Fruit fly (Drosophila melanogaster) whole organism, embryonic: Measurements from ENCODE around the gene SecCl.
A peak's percentile ranks its signal among the peaks of the same experiment; 100 is the strongest.

Experiments
- Atf-2 ChIP-seq: fragments of 200-800 bp; sonication (Bioruptor generic); optimal IDR thresholded peaks from 2 replicates; lab custom pipeline; 2016; ENCODE audit warnings: missing biosample characterization, missing genetic modification characterization
- Bdp1 ChIP-seq: fragments of 200-800 bp; sonication (Bioruptor generic); optimal IDR thresholded peaks from 3 replicates; lab custom pipeline; 2016; ENCODE audit warnings: missing biosample characterization, missing genetic modification characterization
- Bgb ChIP-seq: fragments of 200-800 bp; sonication (Bioruptor generic); IDR thresholded peaks from 2 replicates; pipeline ENCODE4 v1.3.6; 2022; ENCODE audit warnings: missing biosample characterization, missing genetic modification characterization; ENCODE audit not compliant: partially characterized antibody
- BtbVII ChIP-seq: fragments of 200-800 bp; sonication (Bioruptor generic); optimal IDR thresholded peaks from 3 replicates; lab custom pipeline; 2017; ENCODE audit warnings: missing biosample characterization, mild to moderate bottlenecking, missing genetic modification characterization
- CG12104 ChIP-seq: fragments of 200-800 bp; sonication (Bioruptor generic); optimal IDR thresholded peaks from 3 replicates; lab custom pipeline; 2016; ENCODE audit warnings: missing biosample characterization, missing genetic modification characterization
- CG12155 ChIP-seq: fragments of 200-800 bp; sonication (Bioruptor generic); optimal IDR thresholded peaks from 3 replicates; lab custom pipeline; 2016; ENCODE audit warnings: missing biosample characterization, missing genetic modification characterization
- CG13296 ChIP-seq: fragments of 200-800 bp; sonication (Bioruptor generic); optimal IDR thresholded peaks from 3 replicates; lab custom pipeline; 2018; ENCODE audit warnings: missing biosample characterization, mild to moderate bottlenecking, missing genetic modification characterization
- CG15479 ChIP-seq: fragments of 200-800 bp; sonication (Bioruptor generic); optimal IDR thresholded peaks from 3 replicates; lab custom pipeline; 2019; ENCODE audit warnings: missing biosample characterization, mild to moderate bottlenecking, missing genetic modification characterization, moderate library complexity
- CG1602 ChIP-seq: fragments of 200-800 bp; sonication (Bioruptor generic); optimal IDR thresholded peaks from 3 replicates; lab custom pipeline; 2016; ENCODE audit warnings: missing biosample characterization, missing genetic modification characterization
- CG16863 ChIP-seq: fragments of 200-800 bp; sonication (Bioruptor generic); optimal IDR thresholded peaks from 3 replicates; lab custom pipeline; 2016; ENCODE audit warnings: missing biosample characterization, missing genetic modification characterization
- CG17568 ChIP-seq: fragments of 200-800 bp; sonication (Bioruptor generic); optimal IDR thresholded peaks from 2 replicates; lab custom pipeline; 2018; ENCODE audit warnings: missing biosample characterization, mild to moderate bottlenecking, missing genetic modification characterization, moderate library complexity
- CG18476 ChIP-seq: fragments of 200-800 bp; sonication (Bioruptor generic); optimal IDR thresholded peaks from 2 replicates; lab custom pipeline; 2016; ENCODE audit warnings: missing biosample characterization, mild to moderate bottlenecking, missing genetic modification characterization
- CG18619 ChIP-seq: fragments of 200-800 bp; sonication (Bioruptor generic); optimal IDR thresholded peaks from 3 replicates; lab custom pipeline; 2017; ENCODE audit warnings: missing biosample characterization, mild to moderate bottlenecking, missing genetic modification characterization
- CG2129 ChIP-seq: fragments of 200-800 bp; sonication (Bioruptor generic); IDR thresholded peaks from 2 replicates; pipeline ENCODE4 v1.3.6; 2022; ENCODE audit warnings: missing biosample characterization, missing genetic modification characterization; ENCODE audit not compliant: partially characterized antibody
- CG2712 ChIP-seq: fragments of 200-800 bp; optimal IDR thresholded peaks from 3 replicates; lab custom pipeline; 2019; ENCODE audit warnings: missing biosample characterization, mild to moderate bottlenecking, missing genetic modification characterization, moderate library complexity
- CG3163 ChIP-seq: fragments of 200-800 bp; sonication (Bioruptor generic); optimal IDR thresholded peaks from 3 replicates; lab custom pipeline; 2016; ENCODE audit warnings: missing biosample characterization, missing genetic modification characterization
- CG32532 ChIP-seq: fragments of 200-800 bp; sonication (Bioruptor generic); IDR thresholded peaks from 2 replicates; pipeline ENCODE4 v1.3.6; 2022; ENCODE audit warnings: missing biosample characterization, missing genetic modification characterization
- CG43689 ChIP-seq: fragments of 200-800 bp; sonication (Bioruptor generic); IDR thresholded peaks from 2 replicates; pipeline ENCODE4 v1.3.6; 2022; ENCODE audit warnings: missing biosample characterization, missing genetic modification characterization
- CG4820 ChIP-seq: fragments of 200-800 bp; sonication (Bioruptor generic); optimal IDR thresholded peaks from 3 replicates; lab custom pipeline; 2016; ENCODE audit warnings: missing biosample characterization, missing genetic modification characterization
- CG6765 ChIP-seq: fragments of 200-800 bp; sonication (Bioruptor generic); optimal IDR thresholded peaks from 3 replicates; lab custom pipeline; 2017; ENCODE audit warnings: missing biosample characterization, mild to moderate bottlenecking, missing genetic modification characterization
- CG8359 ChIP-seq: fragments of 200-800 bp; sonication (Bioruptor generic); optimal IDR thresholded peaks from 2 replicates; lab custom pipeline; 2017; ENCODE audit warnings: missing biosample characterization, mild to moderate bottlenecking, missing genetic modification characterization, borderline replicate concordance
- Chrac-16 ChIP-seq: fragments of 200-800 bp; sonication (Bioruptor generic); optimal IDR thresholded peaks from 3 replicates; lab custom pipeline; 2016; ENCODE audit warnings: missing biosample characterization, missing genetic modification characterization
- CrebB ChIP-seq: fragments of 200-800 bp; sonication (Bioruptor generic); optimal IDR thresholded peaks from 3 replicates; lab custom pipeline; 2018; ENCODE audit warnings: missing biosample characterization, mild to moderate bottlenecking, missing genetic modification characterization
- Dip2 ChIP-seq: fragments of 200-800 bp; sonication (Bioruptor generic); IDR thresholded peaks from 2 replicates; pipeline ENCODE4 v1.3.6; 2022; ENCODE audit warnings: missing biosample characterization, missing genetic modification characterization
- E2f1 ChIP-seq: fragments of 200-800 bp; sonication (Bioruptor generic); IDR thresholded peaks from 2 replicates; pipeline ENCODE4 v1.3.6; 2022; ENCODE audit warnings: missing biosample characterization, missing genetic modification characterization
- ERR ChIP-seq: fragments of 200-800 bp; sonication (Bioruptor generic); optimal IDR thresholded peaks from 2 replicates; lab custom pipeline; 2016; ENCODE audit warnings: missing biosample characterization, missing genetic modification characterization
- Kr ChIP-seq: fragments of 200-800 bp; sonication (Bioruptor generic); optimal IDR thresholded peaks from 2 replicates; lab custom pipeline; 2017; ENCODE audit warnings: missing biosample characterization, mild to moderate bottlenecking, missing genetic modification characterization
- MTF-1 ChIP-seq: fragments of 200-800 bp; sonication (Bioruptor generic); optimal IDR thresholded peaks from 2 replicates; lab custom pipeline; 2018; ENCODE audit warnings: missing biosample characterization, mild to moderate bottlenecking, missing genetic modification characterization, borderline replicate concordance
- Mrtf ChIP-seq: fragments of 200-800 bp; sonication (Bioruptor generic); IDR thresholded peaks from 3 replicates; pipeline ENCODE4 v1.3.6; 2022; ENCODE audit warnings: missing biosample characterization, missing genetic modification characterization
- Myb ChIP-seq: fragments of 200-800 bp; sonication (Bioruptor generic); optimal IDR thresholded peaks from 2 replicates; lab custom pipeline; 2016; ENCODE audit warnings: missing biosample characterization, missing genetic modification characterization
- Rfx ChIP-seq: fragments of 200-800 bp; sonication (Bioruptor generic); IDR thresholded peaks from 2 replicates; pipeline ENCODE4 v1.3.6; 2022; ENCODE audit warnings: missing biosample characterization, missing genetic modification characterization
- Sox102F ChIP-seq: fragments of 200-800 bp; sonication (Bioruptor generic); optimal IDR thresholded peaks from 2 replicates; lab custom pipeline; 2018; ENCODE audit warnings: missing biosample characterization, mild to moderate bottlenecking, missing genetic modification characterization, moderate library complexity
- abd-A ChIP-seq: fragments of 200-800 bp; sonication (Bioruptor generic); optimal IDR thresholded peaks from 3 replicates; lab custom pipeline; 2019; ENCODE audit warnings: missing biosample characterization, mild to moderate bottlenecking, missing genetic modification characterization, moderate library complexity
- cad ChIP-seq: fragments of >200 bp; optimal IDR thresholded peaks from 2 replicates; lab custom pipeline; 2017; ENCODE audit warnings: missing biosample characterization, missing genetic modification characterization
- ci ChIP-seq: fragments of 200-800 bp; sonication (Bioruptor generic); IDR thresholded peaks from 3 replicates; pipeline ENCODE4 v1.3.6; 2022; ENCODE audit warnings: missing biosample characterization, missing genetic modification characterization
- dimm ChIP-seq: fragments of 200-800 bp; sonication (Bioruptor generic); IDR thresholded peaks from 2 replicates; pipeline ENCODE4 v1.3.6; 2022; ENCODE audit warnings: missing biosample characterization, missing genetic modification characterization
- disco-r ChIP-seq: fragments of 200-800 bp; sonication (Bioruptor generic); optimal IDR thresholded peaks from 2 replicates; lab custom pipeline; 2016; ENCODE audit warnings: missing biosample characterization, missing genetic modification characterization
- fru ChIP-seq: fragments of >200 bp; optimal IDR thresholded peaks from 2 replicates; lab custom pipeline; 2017
- hkb ChIP-seq, 2 experiments: fragments of 200-800 bp in 1 of 2; fragments of >200 bp in 1 of 2; sonication (Bioruptor generic) in 1 of 2; IDR thresholded peaks in 1 of 2; optimal IDR thresholded peaks in 1 of 2; 2 replicates each; pipeline versions ENCODE4 v1.3.6 to Lab custom; 2017 to 2022; ENCODE audit warnings: missing biosample characterization in 1 of 2, missing genetic modification characterization in 1 of 2
- mld ChIP-seq: fragments of 200-800 bp; sonication (Bioruptor generic); IDR thresholded peaks from 3 replicates; pipeline ENCODE4 v1.3.6; 2022; ENCODE audit warnings: missing biosample characterization, missing genetic modification characterization; ENCODE audit not compliant: partially characterized antibody
- pan ChIP-seq, 4 experiments: fragments of >200 bp in 3 of 4; fragments of 200-800 bp in 1 of 4; sonication (Bioruptor generic) in 1 of 4; optimal IDR thresholded peaks in 3 of 4; IDR thresholded peaks in 1 of 4; 2 replicates each; pipeline versions ENCODE4 v1.3.6 to Lab custom; 2017 to 2022; ENCODE audit warnings: missing biosample characterization in 2 of 4, missing genetic modification characterization in 2 of 4, mixed read lengths in 1 of 4
- pfk ChIP-seq: fragments of 200-800 bp; sonication (Bioruptor generic); optimal IDR thresholded peaks from 2 replicates; lab custom pipeline; 2018; ENCODE audit warnings: missing biosample characterization, mild to moderate bottlenecking, missing genetic modification characterization, moderate library complexity
- psq ChIP-seq: fragments of 200-800 bp; sonication (Bioruptor generic); optimal IDR thresholded peaks from 2 replicates; lab custom pipeline; 2017; ENCODE audit warnings: missing biosample characterization, missing genetic modification characterization
- sc ChIP-seq, 3 experiments: fragments of >200 bp in 2 of 3; fragments of 200-800 bp in 1 of 3; sonication (Bioruptor generic) in 1 of 3; optimal IDR thresholded peaks; 2 replicates in 2 of 3; 3 replicates in 1 of 3; lab custom pipeline; 2017; ENCODE audit warnings: mild to moderate bottlenecking in 1 of 3, missing biosample characterization in 1 of 3, missing genetic modification characterization in 1 of 3, missing genetic modification reagents in 1 of 3
- sens-2 ChIP-seq: fragments of 200-800 bp; sonication (Bioruptor generic); IDR thresholded peaks from 2 replicates; pipeline ENCODE4 v1.3.6; 2022; ENCODE audit warnings: missing biosample characterization, missing genetic modification characterization
- slbo ChIP-seq: fragments of 200-800 bp; sonication (Bioruptor generic); IDR thresholded peaks from 2 replicates; pipeline ENCODE4 v1.3.6; 2022; ENCODE audit warnings: missing biosample characterization, missing genetic modification characterization
- sob ChIP-seq: fragments of 200-800 bp; sonication (Bioruptor generic); IDR thresholded peaks from 2 replicates; pipeline ENCODE4 v1.3.6; 2022; ENCODE audit warnings: missing biosample characterization, missing genetic modification characterization
- ssp ChIP-seq: fragments of 200-800 bp; sonication (Bioruptor generic); IDR thresholded peaks from 2 replicates; pipeline ENCODE4 v1.3.6; 2022; ENCODE audit warnings: missing biosample characterization, missing genetic modification characterization
- vfl ChIP-seq: fragments of 200-800 bp; sonication (Bioruptor generic); optimal IDR thresholded peaks from 2 replicates; lab custom pipeline; 2016; ENCODE audit warnings: missing biosample characterization, missing genetic modification characterization
- zen2 ChIP-seq: fragments of 200-800 bp; sonication (Bioruptor generic); IDR thresholded peaks from 3 replicates; pipeline ENCODE4 v1.3.6; 2022; ENCODE audit warnings: missing biosample characterization, missing genetic modification characterization; ENCODE audit not compliant: partially characterized antibody

The SecCl gene

dm6 chr3L:17428779-17429178 is 41.1 kb upstream of the SecCl start, which contains the start of gene Gorab:
TSS of gene Gorab (minus strand) at chr3L:17428836.
- peak; percentile 10 for TF ChIP-seq CG8359 (GFP tag; lab: Kevin White, UChicago)
- peak; percentile 86 for TF ChIP-seq CG4820 (GFP tag; lab: Kevin White, UChicago)
- TF ChIP-seq Kr (GFP tag; lab: Kevin White, UChicago): no peak
- TF ChIP-seq CG3163 (GFP tag; lab: Kevin White, UChicago): peak; percentile 24
- TF ChIP-seq Mrtf (GFP tag; lab: Robert Waterston, UW): peak; percentile 93
- peak; percentile 22 for TF ChIP-seq hkb (optimal IDR thresholded peaks at IDR 0.05; lab: Kevin White, UChicago)
- peak; percentile 81 for TF ChIP-seq hkb (GFP tag; IDR thresholded peaks at IDR 0.05; lab: Robert Waterston, UW)
- peak; percentile 32 for TF ChIP-seq ERR (GFP tag; lab: Kevin White, UChicago)
- peak; percentile 56 for TF ChIP-seq Bgb (GFP tag; lab: Robert Waterston, UW)
- no peak for TF ChIP-seq pfk (GFP tag; lab: Kevin White, UChicago)
- peak; percentile 63; the same call in 1 of the 2 replicates for TF ChIP-seq Dip2
- peak; percentile 76 for TF ChIP-seq sens-2 (GFP tag; lab: Robert Waterston, UW)
- no peak for TF ChIP-seq zen2 (GFP tag; lab: Robert Waterston, UW)
- TF ChIP-seq slbo: peak; percentile 98
- TF ChIP-seq sc (optimal IDR thresholded peaks at IDR 0.05; lab: Kevin White, UChicago): no peak
- TF ChIP-seq sc (GFP tag; optimal IDR thresholded peaks at IDR 0.05; lab: Kevin White, UChicago): peak; percentile 78
- TF ChIP-seq cad (GFP tag; lab: Kevin White, UChicago): no peak
- peak; percentile 94 for TF ChIP-seq ci (GFP tag; lab: Robert Waterston, UW)
- no peak for TF ChIP-seq abd-A
- peak; percentile 68 for TF ChIP-seq CG17568 (GFP tag; lab: Kevin White, UChicago)
- TF ChIP-seq CrebB (tag; lab: Kevin White, UChicago): no peak
- peak; percentile 60 for TF ChIP-seq MTF-1 (GFP tag; lab: Kevin White, UChicago)
- peak; percentile 92 for TF ChIP-seq Chrac-16 (GFP tag; lab: Kevin White, UChicago)
- TF ChIP-seq CG32532 (GFP tag; lab: Robert Waterston, UW): peak; percentile 97
- peak; percentile 77 for TF ChIP-seq Atf-2 (GFP tag; lab: Kevin White, UChicago)
- no peak for TF ChIP-seq disco-r (GFP tag; lab: Kevin White, UChicago)
- TF ChIP-seq psq (GFP tag; lab: Kevin White, UChicago): peak; percentile 55
- TF ChIP-seq CG13296 (GFP tag; lab: Kevin White, UChicago): peak; percentile 22
- TF ChIP-seq CG18476 (GFP tag; lab: Kevin White, UChicago): peak; percentile 89
- TF ChIP-seq pan (optimal IDR thresholded peaks at IDR 0.05; lab: Kevin White, UChicago): no peak
- peak in 1 of 2 experiments; percentile 95 for TF ChIP-seq pan (GFP tag; optimal IDR thresholded peaks at IDR 0.05 in 1 of 2, IDR thresholded peaks at IDR 0.05 in 1 of 2)
- peak; percentile 96 for TF ChIP-seq ssp (GFP tag; lab: Robert Waterston, UW)
- peak; percentile 90 for TF ChIP-seq CG12155 (GFP tag; lab: Kevin White, UChicago)
- TF ChIP-seq Sox102F: peak; percentile 91
- peak; percentile 94 for TF ChIP-seq sob
- peak; percentile 74 for TF ChIP-seq CG18619 (GFP tag; lab: Kevin White, UChicago)
- peak; percentile 83 for TF ChIP-seq CG43689 (GFP tag; lab: Robert Waterston, UW)
- no peak for TF ChIP-seq mld (GFP tag; lab: Robert Waterston, UW)
- no peak for TF ChIP-seq fru (lab: Kevin White, UChicago)
- TF ChIP-seq Rfx: peak; percentile 95
- peak; percentile 87 for TF ChIP-seq dimm (GFP tag; lab: Robert Waterston, UW)
- TF ChIP-seq CG2129 (GFP tag; lab: Robert Waterston, UW): no peak
- peak; percentile 55 for TF ChIP-seq BtbVII (GFP tag; lab: Kevin White, UChicago)
- TF ChIP-seq E2f1 (GFP tag; lab: Robert Waterston, UW): peak; percentile 96
- peak; percentile 77 for TF ChIP-seq CG16863 (GFP tag; lab: Kevin White, UChicago)
- peak; percentile 90 for TF ChIP-seq CG12104 (GFP tag; lab: Kevin White, UChicago)
- peak; percentile 80 for TF ChIP-seq Myb (GFP tag; lab: Kevin White, UChicago)
- no peak for TF ChIP-seq CG15479 (GFP tag; lab: Kevin White, UChicago)
- no peak for TF ChIP-seq CG6765 (GFP tag; lab: Kevin White, UChicago)
- peak; percentile 95 for TF ChIP-seq CG2712 (tag; lab: Kevin White, UChicago)
- TF ChIP-seq vfl (GFP tag; lab: Kevin White, UChicago): peak; percentile 25
- TF ChIP-seq Bdp1 (GFP tag; lab: Kevin White, UChicago): peak; percentile 77
- peak; percentile 93 for TF ChIP-seq CG1602
